Worm (Caenorhabditis elegans) whole organism, L2 larva: ENCODE measurements around the gene F53E10.5.

Source experiments
- C34F6.9 ChIP-seq: fragments of 150-350 bp; optimal IDR thresholded peaks from 2 replicates; lab custom pipeline; 2014; ENCODE audit warnings: missing biosample characterization, missing genetic modification characterization
- F13H6.1 ChIP-seq: sonication (generic microtip); optimal IDR thresholded peaks from 2 replicates; lab custom pipeline; 2016; ENCODE audit warnings: missing genetic modification characterization, missing compliant biosample characterization
- R02D3.7 ChIP-seq: fragments of 150-350 bp; optimal IDR thresholded peaks from 2 replicates; lab custom pipeline; 2014; ENCODE audit warnings: missing biosample characterization, missing genetic modification characterization
- Y55F3AM.14 ChIP-seq: fragments of 200-800 bp; sonication (Bioruptor generic); optimal IDR thresholded peaks from 2 replicates; lab custom pipeline; 2018; ENCODE audit warnings: mild to moderate bottlenecking, missing genetic modification characterization, missing compliant biosample characterization
- ZK546.5 ChIP-seq: sonication (generic microtip); optimal IDR thresholded peaks from 2 replicates; lab custom pipeline; 2017; ENCODE audit warnings: missing biosample characterization, missing genetic modification characterization
- alr-1 ChIP-seq: fragments of 150-350 bp; optimal IDR thresholded peaks from 2 replicates; lab custom pipeline; 2014; ENCODE audit warnings: missing biosample characterization, missing genetic modification characterization
- aly-2 ChIP-seq: fragments of 150-350 bp; optimal IDR thresholded peaks from 2 replicates; lab custom pipeline; 2014; ENCODE audit warnings: missing biosample characterization, missing genetic modification characterization
- ama-1 ChIP-seq: fragments of 150-350 bp; optimal IDR thresholded peaks from 2 replicates; lab custom pipeline; 2018; ENCODE audit warnings: inconsistent platforms
- blmp-1 ChIP-seq: sonication (generic microtip); optimal IDR thresholded peaks from 2 replicates; lab custom pipeline; 2017; ENCODE audit warnings: missing genetic modification characterization, mild to moderate bottlenecking, missing compliant biosample characterization, antibody characterized with exemption, moderate library complexity; ENCODE audit not compliant: insufficient read depth
- ceh-16 ChIP-seq: fragments of 150-350 bp; optimal IDR thresholded peaks from 2 replicates; lab custom pipeline; 2014; ENCODE audit warnings: missing biosample characterization, missing genetic modification characterization
- ceh-82 ChIP-seq: fragments of 150-350 bp; optimal IDR thresholded peaks from 2 replicates; lab custom pipeline; 2014; ENCODE audit warnings: missing biosample characterization, missing genetic modification characterization
- crh-2 ChIP-seq: sonication (generic microtip); optimal IDR thresholded peaks from 2 replicates; lab custom pipeline; 2017; ENCODE audit warnings: missing biosample characterization, missing genetic modification characterization
- dmd-4 ChIP-seq: sonication (generic microtip); optimal IDR thresholded peaks from 2 replicates; lab custom pipeline; 2017; ENCODE audit warnings: missing biosample characterization, missing genetic modification characterization
- egl-27 ChIP-seq: sonication (generic microtip); optimal IDR thresholded peaks from 3 replicates; lab custom pipeline; 2017; ENCODE audit warnings: missing biosample characterization, missing genetic modification reagents, missing genetic modification characterization
- elt-1 ChIP-seq: fragments of 150-350 bp; optimal IDR thresholded peaks from 2 replicates; lab custom pipeline; 2014; ENCODE audit warnings: missing biosample characterization, missing genetic modification characterization
- fos-1 ChIP-seq: fragments of 150-350 bp; optimal IDR thresholded peaks from 2 replicates; lab custom pipeline; 2014; ENCODE audit warnings: missing biosample characterization, missing genetic modification characterization
- gmeb-1 ChIP-seq: fragments of 150-350 bp; optimal IDR thresholded peaks from 2 replicates; lab custom pipeline; 2014; ENCODE audit warnings: missing biosample characterization, missing genetic modification characterization
- lin-11 ChIP-seq: fragments of 150-350 bp; sonication (generic microtip); optimal IDR thresholded peaks from 2 replicates; lab custom pipeline; 2014; ENCODE audit warnings: missing biosample characterization, missing genetic modification characterization, inconsistent platforms, mixed read lengths
- lin-13 ChIP-seq: fragments of 150-350 bp; optimal IDR thresholded peaks from 2 replicates; lab custom pipeline; 2014; ENCODE audit warnings: missing biosample characterization, missing genetic modification reagents, missing genetic modification characterization
- lin-39 ChIP-seq: fragments of 150-350 bp; optimal IDR thresholded peaks from 2 replicates; lab custom pipeline; 2014; ENCODE audit warnings: missing biosample characterization, missing genetic modification reagents, missing genetic modification characterization
- lsy-2 ChIP-seq, 2 experiments: fragments of 150-350 bp in 1 of 2; sonication (generic microtip) in 1 of 2; optimal IDR thresholded peaks; 2 replicates each; lab custom pipeline; 2014 to 2017; ENCODE audit warnings: missing biosample characterization in 2 of 2, missing genetic modification characterization in 2 of 2
- mab-5 ChIP-seq: fragments of 150-350 bp; optimal IDR thresholded peaks from 2 replicates; lab custom pipeline; 2014; ENCODE audit warnings: missing biosample characterization, missing genetic modification characterization
- mbf-1 ChIP-seq: sonication (generic microtip); optimal IDR thresholded peaks from 2 replicates; lab custom pipeline; 2017; ENCODE audit warnings: missing biosample characterization, missing genetic modification characterization
- mdl-1 ChIP-seq, 2 experiments: fragments of 150-350 bp in 1 of 2; sonication (generic microtip) in 1 of 2; optimal IDR thresholded peaks; 2 replicates each; lab custom pipeline; 2017; ENCODE audit warnings: missing biosample characterization in 2 of 2, missing genetic modification characterization in 2 of 2
- nhr-10 ChIP-seq: sonication (generic microtip); optimal IDR thresholded peaks from 2 replicates; lab custom pipeline; 2017; ENCODE audit warnings: missing biosample characterization, missing genetic modification characterization
- nhr-11 ChIP-seq: fragments of 150-350 bp; optimal IDR thresholded peaks from 2 replicates; lab custom pipeline; 2014; ENCODE audit warnings: missing biosample characterization, missing genetic modification characterization
- nhr-12 ChIP-seq: fragments of 150-350 bp; optimal IDR thresholded peaks from 2 replicates; lab custom pipeline; 2014; ENCODE audit warnings: missing biosample characterization, missing genetic modification characterization
- nhr-129 ChIP-seq: fragments of 150-350 bp; optimal IDR thresholded peaks from 2 replicates; lab custom pipeline; 2014; ENCODE audit warnings: missing biosample characterization, missing genetic modification characterization
- nhr-21 ChIP-seq: fragments of 150-350 bp; optimal IDR thresholded peaks from 2 replicates; lab custom pipeline; 2014; ENCODE audit warnings: missing biosample characterization, missing genetic modification characterization
- nhr-23 ChIP-seq: fragments of 150-350 bp; optimal IDR thresholded peaks from 2 replicates; lab custom pipeline; 2014; ENCODE audit warnings: missing biosample characterization, missing genetic modification reagents, missing genetic modification characterization
- nhr-237 ChIP-seq: fragments of 150-350 bp; optimal IDR thresholded peaks from 2 replicates; lab custom pipeline; 2014; ENCODE audit warnings: missing biosample characterization, missing genetic modification characterization
- nhr-6 ChIP-seq: fragments of 150-350 bp; optimal IDR thresholded peaks from 2 replicates; lab custom pipeline; 2014; ENCODE audit warnings: missing biosample characterization, missing genetic modification characterization
- peb-1 ChIP-seq: fragments of 150-350 bp; optimal IDR thresholded peaks from 2 replicates; lab custom pipeline; 2014; ENCODE audit warnings: missing biosample characterization, missing genetic modification characterization
- sem-4 ChIP-seq: fragments of 150-350 bp; optimal IDR thresholded peaks from 2 replicates; lab custom pipeline; 2014; ENCODE audit warnings: missing biosample characterization, missing genetic modification reagents, missing genetic modification characterization
- skn-1 ChIP-seq: sonication (generic microtip); optimal IDR thresholded peaks from 2 replicates; lab custom pipeline; 2017; ENCODE audit warnings: missing biosample characterization, missing genetic modification characterization
- sma-3 ChIP-seq: sonication (generic microtip); optimal IDR thresholded peaks from 2 replicates; lab custom pipeline; 2016; ENCODE audit warnings: missing genetic modification reagents, missing genetic modification characterization, missing compliant biosample characterization
- sma-9 ChIP-seq, 2 experiments: fragments of 150-350 bp in 1 of 2; sonication (generic microtip) in 1 of 2; optimal IDR thresholded peaks; 2 replicates each; lab custom pipeline; 2014 to 2016; ENCODE audit warnings: missing genetic modification characterization in 2 of 2, mild to moderate bottlenecking in 1 of 2, missing biosample characterization in 1 of 2, missing compliant biosample characterization in 1 of 2, missing genetic modification reagents in 1 of 2, moderate library complexity in 1 of 2
- snpc-4 ChIP-seq: fragments of 150-350 bp; optimal IDR thresholded peaks from 2 replicates; lab custom pipeline; 2014; ENCODE audit warnings: missing biosample characterization, missing genetic modification characterization
- unc-39 ChIP-seq: fragments of 150-350 bp; optimal IDR thresholded peaks from 2 replicates; lab custom pipeline; 2014; ENCODE audit warnings: missing biosample characterization, missing genetic modification characterization
- unc-55 ChIP-seq: fragments of 150-350 bp; sonication (generic microtip); optimal IDR thresholded peaks from 3 replicates; lab custom pipeline; 2014; ENCODE audit warnings: missing biosample characterization, missing genetic modification reagents, missing genetic modification characterization
- unc-62 ChIP-seq: fragments of 150-350 bp; optimal IDR thresholded peaks from 2 replicates; lab custom pipeline; 2014; ENCODE audit warnings: missing biosample characterization, missing genetic modification reagents, missing genetic modification characterization
- zag-1 ChIP-seq: fragments of 150-350 bp; optimal IDR thresholded peaks from 2 replicates; lab custom pipeline; 2014; ENCODE audit warnings: missing biosample characterization, missing genetic modification characterization
- ztf-1 ChIP-seq: fragments of 200-800 bp; sonication (Bioruptor generic); conservative IDR thresholded peaks from 2 replicates; pipeline ENCODE4 v1.3.6; 2022; ENCODE audit warnings: missing genetic modification characterization, missing compliant biosample characterization
- ztf-11 ChIP-seq: sonication (generic microtip); optimal IDR thresholded peaks from 2 replicates; lab custom pipeline; 2017; ENCODE audit warnings: missing biosample characterization, missing genetic modification characterization
- ztf-4 ChIP-seq: fragments of 150-350 bp; optimal IDR thresholded peaks from 2 replicates; lab custom pipeline; 2014; ENCODE audit warnings: missing biosample characterization, missing genetic modification characterization

Gene F53E10.5

ce11 chrV:2601817-2602216 is 3.1 kb upstream of the F53E10.5 start:
- TF ChIP-seq lsy-2 (tag; optimal IDR thresholded peaks at IDR 0.05; lab: Kevin White, UChicago), result no peak
- TF ChIP-seq R02D3.7 (tag; lab: Kevin White, UChicago), result no peak
- TF ChIP-seq crh-2 (tag; lab: Kevin White, UChicago), result no peak
- no peak for TF ChIP-seq unc-62 (GFP tag; lab: Kevin White, UChicago)
- TF ChIP-seq lin-13 (GFP tag; lab: Kevin White, UChicago), result no peak
- TF ChIP-seq egl-27 (tag; lab: Kevin White, UChicago), result no peak
- TF ChIP-seq nhr-6 (tag; lab: Kevin White, UChicago), result no peak
- TF ChIP-seq unc-55 (GFP tag; lab: Kevin White, UChicago), result no peak
- no peak for TF ChIP-seq mdl-1 (tag; optimal IDR thresholded peaks at IDR 0.05; lab: Kevin White, UChicago)
- TF ChIP-seq sem-4 (tag; lab: Kevin White, UChicago), result no peak
- TF ChIP-seq aly-2 (tag; lab: Kevin White, UChicago), result no peak
- TF ChIP-seq snpc-4 (tag; lab: Kevin White, UChicago), result no peak
- no peak for TF ChIP-seq blmp-1
- no peak for TF ChIP-seq ama-1 (lab: Kevin White, UChicago)
- TF ChIP-seq dmd-4, result no peak
- no peak for TF ChIP-seq alr-1 (tag; lab: Kevin White, UChicago)
- TF ChIP-seq ztf-4 (tag; lab: Kevin White, UChicago), result no peak
- TF ChIP-seq, all 48 proteins: peak for 0

- TF ChIP-seq aly-2 (tag; lab: Kevin White, UChicago) (no peak), nhr-23 (tag; lab: Kevin White, UChicago) (no peak), nhr-237 (peak; percentile 29), zag-1 (tag; lab: Kevin White, UChicago) (peak; percentile 30), unc-55 (GFP tag; lab: Kevin White, UChicago) (peak; percentile 85), nhr-10 (no peak), skn-1 (no peak), mbf-1 (tag; lab: Kevin White, UChicago) (no peak), peb-1 (tag; lab: Kevin White, UChicago) (no peak), nhr-129 (tag; lab: Kevin White, UChicago) (peak; percentile 81), lin-11 (peak; percentile 57), mab-5 (tag; lab: Kevin White, UChicago) (peak; percentile 33), mdl-1 (tag; optimal IDR thresholded peaks at IDR 0.05; lab: Kevin White, UChicago) (no peak), F13H6.1 (tag; lab: Kevin White, UChicago) (peak; percentile 88), lsy-2 (tag; optimal IDR thresholded peaks at IDR 0.05; lab: Kevin White, UChicago) (peak; percentile 69 to 90), unc-39 (no peak), sma-3 (GFP tag; lab: Kevin White, UChicago) (peak; percentile 66), fos-1 (peak; percentile 29), unc-62 (GFP tag; lab: Kevin White, UChicago) (no peak), sma-9 (GFP tag; optimal IDR thresholded peaks at IDR 0.05; lab: Kevin White, UChicago) (peak; percentile 89), sma-9 (tag; optimal IDR thresholded peaks at IDR 0.05; lab: Kevin White, UChicago) (no peak), C34F6.9 (peak; percentile 69), nhr-12 (tag; lab: Kevin White, UChicago) (no peak), nhr-11 (no peak), blmp-1 (no peak), snpc-4 (tag; lab: Kevin White, UChicago) (peak; percentile 46), ztf-4 (tag; lab: Kevin White, UChicago) (peak; percentile 28), sem-4 (tag; lab: Kevin White, UChicago) (no peak), dmd-4 (no peak), nhr-21 (tag; lab: Kevin White, UChicago) (peak; percentile 56), ama-1 (lab: Kevin White, UChicago) (no peak), ZK546.5 (tag; lab: Kevin White, UChicago) (peak; percentile 55), ztf-1 (GFP tag; lab: Robert Waterston, UW) (no peak), Y55F3AM.14 (GFP tag; lab: Kevin White, UChicago) (no peak), crh-2 (tag; lab: Kevin White, UChicago) (peak; percentile 78), nhr-6 (tag; lab: Kevin White, UChicago) (peak; percentile 24), ceh-16 (no peak), ceh-82 (tag; lab: Kevin White, UChicago) (peak; percentile 30), R02D3.7 (tag; lab: Kevin White, UChicago) (no peak), gmeb-1 (tag; lab: Kevin White, UChicago) (peak; percentile 99), lin-39 (tag; lab: Kevin White, UChicago) (no peak), ztf-11 (tag; lab: Kevin White, UChicago) (no peak), lin-13 (GFP tag; lab: Kevin White, UChicago) (peak; percentile 88), elt-1 (tag; lab: Kevin White, UChicago) (no peak), alr-1 (tag; lab: Kevin White, UChicago) (no peak)
These were observed 1.8 kb upstream of the F53E10.5 start for ce11 chrV:2600543-2600942.
